Worm (Caenorhabditis elegans) whole organism, young adult: Measurements from ENCODE around the gene dph-5.

Experiments used
- pbrm-1 ChIP-seq: fragments of 200-800 bp; sonication (Bioruptor generic); IDR thresholded peaks from 2 replicates; pipeline ENCODE4 v1.3.6; 2022; ENCODE audit warnings: missing genetic modification reagents, missing genetic modification characterization, missing compliant biosample characterization
- rcor-1 ChIP-seq: fragments of 200-800 bp; sonication (Bioruptor generic); IDR thresholded peaks from 2 replicates; pipeline ENCODE4 v1.3.6; 2022; ENCODE audit warnings: missing genetic modification reagents, missing genetic modification characterization, missing compliant biosample characterization
- sea-2 ChIP-seq: fragments of 200-800 bp; sonication (Bioruptor generic); IDR thresholded peaks from 2 replicates; pipeline ENCODE4 v1.3.6; 2022; ENCODE audit warnings: missing genetic modification characterization, missing compliant biosample characterization

DNA sequence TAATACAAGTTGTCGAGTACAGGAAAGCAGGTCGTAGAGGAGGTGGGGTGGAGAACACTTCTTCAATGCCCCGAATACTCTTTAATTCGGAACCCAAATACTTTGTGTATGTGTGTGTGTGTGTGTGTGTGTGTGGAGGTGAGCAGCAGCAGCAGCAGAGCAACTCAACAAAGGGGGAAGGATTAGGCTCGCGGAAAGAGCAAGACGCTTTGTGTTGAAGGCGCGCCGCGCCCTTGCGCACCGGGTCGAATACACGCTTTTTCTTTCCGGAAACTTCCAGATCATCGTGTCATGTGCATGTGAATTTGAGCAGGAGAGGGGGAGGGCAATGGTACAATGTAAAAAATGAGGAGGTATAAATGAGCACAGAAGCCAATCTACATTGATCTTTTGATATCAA lies 48.8 kb downstream of the dph-5 start:
- no peak for TF ChIP-seq pbrm-1
- TF ChIP-seq sea-2, result no peak
- no peak for TF ChIP-seq rcor-1 (GFP tag; lab: Robert Waterston, UW)
